Worm (Caenorhabditis elegans): ENCODE measurements around the gene W06H8.2.

The W06H8.2 gene

DNA sequence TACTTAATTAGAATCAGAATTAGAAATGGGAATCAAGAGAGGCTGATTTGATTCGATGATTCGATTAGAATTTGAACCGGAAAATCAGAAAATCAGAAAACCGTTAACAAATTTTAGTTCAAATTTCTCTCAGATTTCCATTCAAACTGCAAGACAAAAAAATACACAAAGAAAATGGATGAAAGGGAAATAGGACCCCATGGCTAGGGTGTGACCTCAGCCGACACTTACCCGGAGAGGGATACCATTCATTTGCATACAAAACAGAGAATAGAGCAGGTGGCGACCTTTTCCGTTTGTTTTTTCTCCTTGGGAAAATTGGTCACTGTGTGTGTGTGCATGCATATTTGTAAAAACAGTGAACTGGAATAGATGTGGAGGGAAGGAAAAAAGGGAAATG lies 27.4 kb downstream of the W06H8.2 start:
- TF ChIP-seq snpc-4 (GFP tag; optimal IDR thresholded peaks at IDR 0.05) = no peak
- no peak for TF ChIP-seq snpc-4 (tag; optimal IDR thresholded peaks at IDR 0.05)
- no peak for TF ChIP-seq lin-54 (GFP tag; optimal IDR thresholded peaks at IDR 0.05)
- no peak for TF ChIP-seq K12H6.12 (tag; optimal IDR thresholded peaks at IDR 0.05)
- TF ChIP-seq let-526 (GFP tag; IDR thresholded peaks at IDR 0.05) = no peak

DNA sequence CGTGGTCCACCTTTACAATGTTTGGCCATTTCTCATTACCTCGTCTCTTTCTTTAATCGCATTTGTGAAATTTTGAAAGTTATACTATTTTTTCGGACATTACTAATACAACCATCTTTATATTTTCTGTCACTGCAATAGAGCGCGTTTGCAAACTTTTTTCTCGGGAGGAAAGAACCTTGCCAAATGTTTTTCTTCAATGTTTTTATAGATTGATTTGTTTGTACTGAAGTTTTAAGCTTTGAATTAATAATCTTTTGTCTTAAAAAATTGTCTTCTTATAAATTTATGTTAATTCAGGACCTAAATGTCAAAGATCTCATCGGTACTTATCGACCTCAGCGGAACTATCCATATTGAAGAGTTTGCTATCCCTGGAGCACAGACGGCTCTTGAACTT lies 28.3 kb downstream of the W06H8.2 start, which contains the start of gene K08B12.3:
Gene K08B12.3 (plus strand): TSS at position 301 of the 400 bp plus-strand sequence.
- TF ChIP-seq sdz-38 (tag; optimal IDR thresholded peaks at IDR 0.05) = no peak
- TF ChIP-seq sea-2 (GFP tag; IDR thresholded peaks at IDR 0.05) = no peak
- TF ChIP-seq lin-40 (tag; optimal IDR thresholded peaks at IDR 0.05) = no peak
- TF ChIP-seq let-526 (GFP tag; IDR thresholded peaks at IDR 0.05) = no peak
- TF ChIP-seq madf-10 (tag; optimal IDR thresholded peaks at IDR 0.05) = no peak
- no peak for TF ChIP-seq F22D6.2 (tag; optimal IDR thresholded peaks at IDR 0.05)
- no peak for TF ChIP-seq ceh-27 (GFP tag; optimal IDR thresholded peaks at IDR 0.05)
- TF ChIP-seq nhr-120 (GFP tag; IDR thresholded peaks at IDR 0.05) = no peak
- TF ChIP-seq dpff-1 (tag; optimal IDR thresholded peaks at IDR 0.05) = no peak
- no peak for TF ChIP-seq lsl-1 (GFP tag; optimal IDR thresholded peaks at IDR 0.05)
- no peak for TF ChIP-seq hmg-1.2 (GFP tag; IDR thresholded peaks at IDR 0.05)
- TF ChIP-seq rpc-1 (optimal IDR thresholded peaks at IDR 0.05) = no peak
- no peak for TF ChIP-seq rpc-1 (tag; optimal IDR thresholded peaks at IDR 0.05)
- no peak for TF ChIP-seq B0261.1 (tag; optimal IDR thresholded peaks at IDR 0.05)
- no peak for TF ChIP-seq repo-1 (tag; optimal IDR thresholded peaks at IDR 0.05)
- no peak for TF ChIP-seq ekl-4 (GFP tag; IDR thresholded peaks at IDR 0.05)
- no peak for TF ChIP-seq egl-44 (GFP tag; IDR thresholded peaks at IDR 0.05)
- TF ChIP-seq unc-62 (GFP tag; optimal IDR thresholded peaks at IDR 0.05) = no peak
- TF ChIP-seq bed-2 (GFP tag; IDR thresholded peaks at IDR 0.05) = no peak

DNA sequence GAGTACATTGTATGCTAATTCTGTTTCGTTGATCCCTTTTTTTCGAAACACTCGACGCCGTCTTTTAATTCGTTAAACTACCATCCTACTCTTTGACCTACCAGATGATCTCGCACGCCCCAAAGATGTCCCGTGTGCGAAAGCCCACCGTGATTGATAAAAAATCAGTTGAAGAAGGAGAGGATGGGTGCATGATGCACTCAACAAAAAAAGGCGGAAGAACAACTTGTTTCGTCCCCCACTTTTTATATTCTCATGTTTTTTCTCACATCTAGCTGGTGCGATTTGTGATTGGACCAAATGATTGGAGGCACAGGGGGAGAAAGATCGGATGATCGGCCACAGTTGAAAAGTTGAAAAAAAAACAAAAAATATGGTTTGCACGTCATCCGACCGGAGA lies 31.8 kb downstream of the W06H8.2 start:
- no peak for TF ChIP-seq ceh-40 (GFP tag; IDR thresholded peaks at IDR 0.05)
- TF ChIP-seq somi-1 (GFP tag; optimal IDR thresholded peaks at IDR 0.05) = peak; percentile 88
- TF ChIP-seq ztf-22 (GFP tag; optimal IDR thresholded peaks at IDR 0.05) = no peak
- no peak for TF ChIP-seq bed-2 (GFP tag; IDR thresholded peaks at IDR 0.05)
- TF ChIP-seq B0035.1 (tag; optimal IDR thresholded peaks at IDR 0.05) = no peak
- TF ChIP-seq F57A8.1 (GFP tag; optimal IDR thresholded peaks at IDR 0.05) = no peak
- TF ChIP-seq die-1 (tag; optimal IDR thresholded peaks at IDR 0.05) = peak; percentile 23
- TF ChIP-seq C06A6.2 (GFP tag; conservative IDR thresholded peaks at IDR 0.05) = peak; percentile 74
- TF ChIP-seq F52B5.7 (tag; optimal IDR thresholded peaks at IDR 0.05) = no peak
- TF ChIP-seq chd-7 (tag; optimal IDR thresholded peaks at IDR 0.05) = peak; percentile 15
- TF ChIP-seq nfyb-1 (GFP tag; IDR thresholded peaks at IDR 0.05) = no peak
- TF ChIP-seq lin-40 (tag; optimal IDR thresholded peaks at IDR 0.05) = peak; percentile 55
- TF ChIP-seq lin-26 (GFP tag; IDR thresholded peaks at IDR 0.05) = peak; percentile 69; the same call in 1 of the 2 replicates
- TF ChIP-seq ztf-26 (tag; optimal IDR thresholded peaks at IDR 0.05) = peak; percentile 60
- TF ChIP-seq snpc-1.1 (tag; optimal IDR thresholded peaks at IDR 0.05; ENCODE audit: insufficient read depth) = no peak
- TF ChIP-seq K11D2.4 (GFP tag; IDR thresholded peaks at IDR 0.05) = peak; percentile 75; the same call in 1 of the 2 replicates
- no peak for TF ChIP-seq T07F8.4 (tag; optimal IDR thresholded peaks at IDR 0.05)
